Worm (Caenorhabditis elegans) whole organism, L1 larva: ENCODE results near the gene col-185.

Experiments used
- C04F5.9 ChIP-seq: sonication (generic microtip); optimal IDR thresholded peaks from 2 replicates; lab custom pipeline; 2016; ENCODE audit warnings: missing genetic modification characterization, missing compliant biosample characterization
- F16B12.6 ChIP-seq: fragments of 150-350 bp; optimal IDR thresholded peaks from 2 replicates; lab custom pipeline; 2014; ENCODE audit warnings: missing biosample characterization, missing genetic modification characterization
- aha-1 ChIP-seq: fragments of 150-350 bp; optimal IDR thresholded peaks from 2 replicates; lab custom pipeline; 2014; ENCODE audit warnings: missing biosample characterization, missing genetic modification characterization
- aly-2 ChIP-seq: fragments of 150-350 bp; optimal IDR thresholded peaks from 2 replicates; lab custom pipeline; 2014; ENCODE audit warnings: missing biosample characterization, missing genetic modification characterization
- blmp-1 ChIP-seq: fragments of 150-350 bp; optimal IDR thresholded peaks from 2 replicates; lab custom pipeline; 2014; ENCODE audit warnings: missing biosample characterization, missing genetic modification characterization
- ceh-63 ChIP-seq: fragments of 200-800 bp; sonication (Bioruptor generic); optimal IDR thresholded peaks from 2 replicates; lab custom pipeline; 2018; ENCODE audit warnings: mild to moderate bottlenecking, missing genetic modification characterization, missing compliant biosample characterization
- ceh-8 ChIP-seq: fragments of 200-800 bp; sonication (Bioruptor generic); optimal IDR thresholded peaks from 2 replicates; lab custom pipeline; 2018; ENCODE audit warnings: mild to moderate bottlenecking, missing genetic modification characterization, moderate library complexity, missing compliant biosample characterization
- ceh-82 ChIP-seq, 3 experiments: fragments of 150-350 bp in 1 of 3; sonication (generic microtip) in 2 of 3; optimal IDR thresholded peaks; 2 replicates each; lab custom pipeline; 2014 to 2017; ENCODE audit warnings: missing biosample characterization in 3 of 3, missing genetic modification characterization in 3 of 3
- ceh-88 ChIP-seq: fragments of 200-800 bp; sonication (Bioruptor generic); IDR thresholded peaks from 2 replicates; pipeline ENCODE4 v1.3.6; 2022; ENCODE audit warnings: missing genetic modification characterization, missing compliant biosample characterization
- ceh-90 ChIP-seq: sonication (generic microtip); optimal IDR thresholded peaks from 2 replicates; lab custom pipeline; 2016; ENCODE audit warnings: missing genetic modification characterization, missing compliant biosample characterization
- dpl-1 ChIP-seq, 3 experiments: fragments of 150-350 bp in 2 of 3; sonication (generic microtip) in 1 of 3; optimal IDR thresholded peaks; 2 replicates each; lab custom pipeline; 2014 to 2017; ENCODE audit warnings: missing biosample characterization in 3 of 3, missing genetic modification characterization in 3 of 3, missing genetic modification reagents in 3 of 3
- dsc-1 ChIP-seq: sonication (generic microtip); optimal IDR thresholded peaks from 2 replicates; lab custom pipeline; 2016; ENCODE audit warnings: mild to moderate bottlenecking, missing genetic modification characterization, missing compliant biosample characterization
- efl-1 ChIP-seq, 4 experiments: fragments of 150-350 bp; optimal IDR thresholded peaks in 3 of 4; peaks in 1 of 4; 1 replicate in 1 of 4; 2 replicates in 3 of 4; lab custom pipeline; 2014; ENCODE audit warnings: missing biosample characterization in 2 of 4, missing genetic modification characterization in 2 of 4, missing genetic modification reagents in 2 of 4
- egl-27 ChIP-seq, 2 experiments: fragments of 150-350 bp in 1 of 2; sonication (generic microtip); optimal IDR thresholded peaks; 3 replicates each; lab custom pipeline; 2017 to 2018; ENCODE audit warnings: missing biosample characterization in 2 of 2, missing genetic modification characterization in 2 of 2, missing genetic modification reagents in 2 of 2
- elt-3 ChIP-seq, 6 experiments: fragments of 150-350 bp in 1 of 6; sonication (generic microtip); optimal IDR thresholded peaks; 2 replicates each; lab custom pipeline; 2017 to 2018; ENCODE audit warnings: missing biosample characterization in 6 of 6, missing genetic modification characterization in 6 of 6, inconsistent platforms in 1 of 6
- fkh-4 ChIP-seq: sonication (generic microtip); optimal IDR thresholded peaks from 2 replicates; lab custom pipeline; 2016; ENCODE audit warnings: missing compliant biosample characterization, missing genetic modification characterization, borderline replicate concordance
- fkh-8 ChIP-seq: sonication (generic microtip); optimal IDR thresholded peaks from 2 replicates; lab custom pipeline; 2016; ENCODE audit warnings: mild to moderate bottlenecking, missing genetic modification characterization, missing compliant biosample characterization
- fos-1 ChIP-seq: fragments of 150-350 bp; optimal IDR thresholded peaks from 2 replicates; lab custom pipeline; 2014; ENCODE audit warnings: missing biosample characterization, missing genetic modification characterization
- hlh-17 ChIP-seq: fragments of 200-800 bp; sonication (Bioruptor generic); optimal IDR thresholded peaks from 2 replicates; lab custom pipeline; 2018; ENCODE audit warnings: missing genetic modification characterization, mild to moderate bottlenecking, missing compliant biosample characterization, moderate library complexity, borderline replicate concordance
- hlh-4 ChIP-seq: sonication (generic microtip); optimal IDR thresholded peaks from 2 replicates; lab custom pipeline; 2016; ENCODE audit warnings: mild to moderate bottlenecking, missing genetic modification characterization, missing compliant biosample characterization
- hpl-2 ChIP-seq: fragments of 150-350 bp; optimal IDR thresholded peaks from 2 replicates; lab custom pipeline; 2014; ENCODE audit warnings: missing biosample characterization, missing genetic modification reagents, missing genetic modification characterization
- lin-15B ChIP-seq: fragments of 150-350 bp; sonication (generic microtip); optimal IDR thresholded peaks from 3 replicates; lab custom pipeline; 2014; ENCODE audit warnings: missing biosample characterization, missing genetic modification characterization
- lin-35 ChIP-seq, 2 experiments: fragments of 150-350 bp; optimal IDR thresholded peaks; 2 replicates each; lab custom pipeline; 2014; ENCODE audit warnings: missing biosample characterization in 2 of 2, missing genetic modification characterization in 2 of 2, missing genetic modification reagents in 2 of 2
- lir-3 ChIP-seq: sonication (generic microtip); optimal IDR thresholded peaks from 2 replicates; lab custom pipeline; 2016; ENCODE audit warnings: mild to moderate bottlenecking, missing genetic modification characterization, moderate library complexity, missing compliant biosample characterization; ENCODE audit not compliant: poor library complexity
- lsy-2 ChIP-seq, 2 experiments: fragments of 150-350 bp; optimal IDR thresholded peaks; 2 replicates each; lab custom pipeline; 2014; ENCODE audit warnings: missing biosample characterization in 2 of 2, missing genetic modification characterization in 2 of 2
- mab-9 ChIP-seq: fragments of 200-800 bp; sonication (Bioruptor generic); IDR thresholded peaks from 2 replicates; pipeline ENCODE4 v1.3.6; 2022; ENCODE audit warnings: missing genetic modification reagents, missing genetic modification characterization, missing compliant biosample characterization
- mef-2 ChIP-seq: fragments of 150-350 bp; optimal IDR thresholded peaks from 2 replicates; lab custom pipeline; 2014; ENCODE audit warnings: missing biosample characterization, missing genetic modification characterization
- mep-1 ChIP-seq: fragments of 150-350 bp; optimal IDR thresholded peaks from 2 replicates; lab custom pipeline; 2014; ENCODE audit warnings: missing biosample characterization, missing genetic modification characterization
- nhr-11 ChIP-seq: fragments of 150-350 bp; optimal IDR thresholded peaks from 2 replicates; lab custom pipeline; 2014; ENCODE audit warnings: missing biosample characterization, missing genetic modification characterization
- nhr-12 ChIP-seq: sonication (generic microtip); optimal IDR thresholded peaks from 2 replicates; lab custom pipeline; 2017; ENCODE audit warnings: missing biosample characterization, missing genetic modification characterization
- nhr-19 ChIP-seq: fragments of 200-800 bp; sonication (Bioruptor generic); conservative IDR thresholded peaks from 2 replicates; pipeline ENCODE4 v1.3.6; 2022; ENCODE audit warnings: missing genetic modification characterization, missing compliant biosample characterization
- nhr-20 ChIP-seq: sonication (generic microtip); optimal IDR thresholded peaks from 2 replicates; lab custom pipeline; 2016; ENCODE audit warnings: mild to moderate bottlenecking, missing genetic modification characterization, missing compliant biosample characterization
- nhr-71 ChIP-seq: sonication (generic microtip); optimal IDR thresholded peaks from 2 replicates; lab custom pipeline; 2016; ENCODE audit warnings: mild to moderate bottlenecking, missing genetic modification characterization, moderate library complexity, missing compliant biosample characterization
- nhr-76 ChIP-seq: sonication (generic microtip); optimal IDR thresholded peaks from 2 replicates; lab custom pipeline; 2017; ENCODE audit warnings: missing biosample characterization, missing genetic modification characterization
- nhr-77 ChIP-seq: fragments of 150-350 bp; optimal IDR thresholded peaks from 2 replicates; lab custom pipeline; 2014; ENCODE audit warnings: missing biosample characterization, missing genetic modification characterization
- nhr-85 ChIP-seq: sonication (generic microtip); peaks from one replicate; lab custom pipeline; 2016; ENCODE audit warnings: missing genetic modification characterization, inconsistent platforms, missing compliant biosample characterization
- pax-3 ChIP-seq: fragments of 200-800 bp; sonication (Bioruptor generic); optimal IDR thresholded peaks from 2 replicates; lab custom pipeline; 2018; ENCODE audit warnings: mild to moderate bottlenecking, missing genetic modification characterization, moderate library complexity, missing compliant biosample characterization
- rnt-1 ChIP-seq: sonication (generic microtip); optimal IDR thresholded peaks from 2 replicates; lab custom pipeline; 2016; ENCODE audit warnings: mild to moderate bottlenecking, missing genetic modification characterization, moderate library complexity, missing compliant biosample characterization
- snu-23 ChIP-seq: sonication (generic microtip); optimal IDR thresholded peaks from 2 replicates; lab custom pipeline; 2016; ENCODE audit warnings: missing genetic modification characterization, missing compliant biosample characterization
- sox-4 ChIP-seq: sonication (generic microtip); optimal IDR thresholded peaks from 2 replicates; lab custom pipeline; 2016; ENCODE audit warnings: missing genetic modification characterization, missing compliant biosample characterization
- swsn-7 ChIP-seq: sonication (generic microtip); optimal IDR thresholded peaks from 2 replicates; lab custom pipeline; 2016; ENCODE audit warnings: missing genetic modification characterization, missing compliant biosample characterization
- tlp-1 ChIP-seq: fragments of 150-350 bp; optimal IDR thresholded peaks from 2 replicates; lab custom pipeline; 2014; ENCODE audit warnings: missing biosample characterization, missing genetic modification characterization
- unc-30 ChIP-seq: sonication (generic microtip); optimal IDR thresholded peaks from 2 replicates; lab custom pipeline; 2017; ENCODE audit warnings: missing biosample characterization, missing genetic modification characterization
- unc-86 ChIP-seq: sonication (generic microtip); optimal IDR thresholded peaks from 2 replicates; lab custom pipeline; 2016; ENCODE audit warnings: missing genetic modification characterization, missing compliant biosample characterization
- vab-15 ChIP-seq: sonication (generic microtip); optimal IDR thresholded peaks from 2 replicates; lab custom pipeline; 2017; ENCODE audit warnings: missing genotype, mild to moderate bottlenecking, missing genetic modification characterization, missing compliant biosample characterization
- zag-1 ChIP-seq: fragments of 150-350 bp; optimal IDR thresholded peaks from 2 replicates; lab custom pipeline; 2014; ENCODE audit warnings: missing biosample characterization, missing genetic modification characterization
- zip-4 ChIP-seq: fragments of 200-800 bp; sonication (Bioruptor generic); optimal IDR thresholded peaks from 2 replicates; lab custom pipeline; 2018; ENCODE audit warnings: mild to moderate bottlenecking, missing genetic modification characterization, moderate library complexity, missing compliant biosample characterization
- ztf-11 ChIP-seq, 2 experiments: sonication (generic microtip); optimal IDR thresholded peaks; 2 replicates each; lab custom pipeline; 2016 to 2017; ENCODE audit warnings: missing genetic modification characterization in 2 of 2, missing biosample characterization in 1 of 2, missing compliant biosample characterization in 1 of 2

col-185 gene

ce11 chrX:13518861-13519713 lies 8.2 kb upstream of the col-185 start, which contains the start of the genes cdk-4 and F18H3.1 (continued):
- TF ChIP-seq lin-35 (GFP tag; optimal IDR thresholded peaks at IDR 0.05; lab: Kevin White, UChicago): peak; percentile 23 to 33
- 0 out of 2 replicates have a peak, but pooled peaks have one; percentile 11 for TF ChIP-seq mab-9 (GFP tag; lab: Robert Waterston, UW)

ce11 chrX:13514384-13514783 lies 3.5 kb upstream of the col-185 start:
- peak; percentile 93 for TF ChIP-seq hpl-2 (GFP tag; lab: Kevin White, UChicago)
- TF ChIP-seq dpl-1 (GFP tag; optimal IDR thresholded peaks at IDR 0.05; lab: Kevin White, UChicago): peak; percentile 38 to 46 (median 40)
- peak; percentile 44 to 83 for TF ChIP-seq lin-35 (GFP tag; optimal IDR thresholded peaks at IDR 0.05; lab: Kevin White, UChicago)
- peak; percentile 81 for TF ChIP-seq lir-3 (tag; lab: Kevin White, UChicago)
- TF ChIP-seq mep-1: peak; percentile 94
- TF ChIP-seq snu-23 (GFP tag; lab: Kevin White, UChicago): peak; percentile 97
- TF ChIP-seq hlh-17 (GFP tag; lab: Kevin White, UChicago): no peak
- TF ChIP-seq aly-2 (tag; lab: Kevin White, UChicago): peak; percentile 88
- no peak for TF ChIP-seq vab-15 (tag; lab: Kevin White, UChicago)
- peak; percentile 68 to 69 for TF ChIP-seq efl-1 (optimal IDR thresholded peaks at IDR 0.05; lab: Kevin White, UChicago)
- peak; percentile 16 to 92 for TF ChIP-seq efl-1 (GFP tag; optimal IDR thresholded peaks at IDR 0.05 in 1 of 2; lab: Kevin White, UChicago)
- peak; percentile 80 for TF ChIP-seq ceh-88 (GFP tag; lab: Robert Waterston, UW)
- TF ChIP-seq ceh-82 (tag; optimal IDR thresholded peaks at IDR 0.05; lab: Kevin White, UChicago): peak; percentile 90 to 96 (median 94)
- TF ChIP-seq nhr-12 (tag; lab: Kevin White, UChicago): no peak
- TF ChIP-seq fos-1 (tag; lab: Kevin White, UChicago): peak; percentile 93
- peak; percentile 89 for TF ChIP-seq swsn-7 (tag; lab: Kevin White, UChicago)
- peak; percentile 87 for TF ChIP-seq nhr-77 (tag; lab: Kevin White, UChicago)
- no peak for TF ChIP-seq ceh-63
- peak; percentile 12 for TF ChIP-seq egl-27 (tag; optimal IDR thresholded peaks at IDR 0.05; lab: Kevin White, UChicago)
- TF ChIP-seq zag-1 (tag; lab: Kevin White, UChicago): peak; percentile 59
- peak; percentile 47 to 69 for TF ChIP-seq ztf-11 (tag; optimal IDR thresholded peaks at IDR 0.05; lab: Kevin White, UChicago)
- peak; percentile 94 for TF ChIP-seq nhr-19
- TF ChIP-seq rnt-1 (tag; lab: Kevin White, UChicago): peak; percentile 24
- TF ChIP-seq nhr-76 (tag; lab: Kevin White, UChicago): no peak
- peak; percentile 91 for TF ChIP-seq nhr-20 (tag; lab: Kevin White, UChicago)
- peak; percentile 93 for TF ChIP-seq nhr-85
- peak; percentile 72 for TF ChIP-seq fkh-4 (tag; lab: Kevin White, UChicago)
- peak; percentile 30 for TF ChIP-seq lin-15B (tag; lab: Kevin White, UChicago)
- peak; percentile 88 for TF ChIP-seq lsy-2 (tag; optimal IDR thresholded peaks at IDR 0.05; lab: Kevin White, UChicago)
- TF ChIP-seq blmp-1 (tag; lab: Kevin White, UChicago): peak; percentile 27
- peak; percentile 75 for TF ChIP-seq unc-86
- no peak for TF ChIP-seq unc-30 (tag; lab: Kevin White, UChicago)
- no peak for TF ChIP-seq hlh-4
- peak; percentile 32 for TF ChIP-seq C04F5.9 (tag; lab: Kevin White, UChicago)
- TF ChIP-seq sox-4 (tag; lab: Kevin White, UChicago): peak; percentile 97
- TF ChIP-seq aha-1 (tag; lab: Kevin White, UChicago): no peak
- peak; percentile 97 for TF ChIP-seq ceh-8
- peak; percentile 95 for TF ChIP-seq nhr-11 (tag; lab: Kevin White, UChicago)
- peak; percentile 61 for TF ChIP-seq mef-2
- peak; percentile 91 for TF ChIP-seq zip-4 (GFP tag; lab: Kevin White, UChicago)
- no peak for TF ChIP-seq F16B12.6
- peak; percentile 82 for TF ChIP-seq fkh-8
- no peak for TF ChIP-seq ceh-90 (tag; lab: Kevin White, UChicago)
- peak in 3 of 6 experiments; percentile 13 to 95 (median 70) for TF ChIP-seq elt-3 (tag; optimal IDR thresholded peaks at IDR 0.05; lab: Kevin White, UChicago)
- peak; percentile 63 for TF ChIP-seq pax-3 (tag; lab: Kevin White, UChicago)
- TF ChIP-seq nhr-71 (tag; lab: Kevin White, UChicago): peak; percentile 93
- TF ChIP-seq tlp-1 (tag; lab: Kevin White, UChicago): no peak
- peak; percentile 98 for TF ChIP-seq dsc-1 (tag; lab: Kevin White, UChicago)
